Worm (Caenorhabditis elegans) whole organism, early embryonic: ENCODE data around the gene T06E4.21.

Source experiments
- ama-1 ChIP-seq: fragments of 150-350 bp; optimal IDR thresholded peaks from 2 replicates; lab custom pipeline; 2014
- ets-7 ChIP-seq: sonication (generic microtip); optimal IDR thresholded peaks from 2 replicates; lab custom pipeline; 2016; ENCODE audit warnings: missing genotype, missing genetic modification characterization, missing compliant biosample characterization
- pes-1 ChIP-seq: fragments of 200-800 bp; sonication (Bioruptor generic); IDR thresholded peaks from 2 replicates; pipeline ENCODE4 v1.3.6; 2022; ENCODE audit warnings: missing genetic modification reagents, missing genetic modification characterization, missing compliant biosample characterization
- scrt-1 ChIP-seq: fragments of 200-800 bp; sonication (Bioruptor generic); IDR thresholded peaks from 2 replicates; pipeline ENCODE4 v1.3.6; 2022; ENCODE audit warnings: missing genetic modification characterization, missing compliant biosample characterization
- sea-1 ChIP-seq: fragments of 200-800 bp; sonication (Bioruptor generic); conservative IDR thresholded peaks from 2 replicates; pipeline ENCODE4 v1.3.6; 2022; ENCODE audit warnings: missing genetic modification characterization, missing compliant biosample characterization
- tbx-37 ChIP-seq: fragments of 200-800 bp; sonication (Bioruptor generic); conservative IDR thresholded peaks from 2 replicates; pipeline ENCODE4 v1.3.6; 2022; ENCODE audit warnings: missing genetic modification reagents, missing genetic modification characterization, missing compliant biosample characterization
- tra-4 ChIP-seq: sonication (generic microtip); optimal IDR thresholded peaks from 2 replicates; lab custom pipeline; 2017; ENCODE audit warnings: missing genetic modification characterization, missing compliant biosample characterization

DNA sequence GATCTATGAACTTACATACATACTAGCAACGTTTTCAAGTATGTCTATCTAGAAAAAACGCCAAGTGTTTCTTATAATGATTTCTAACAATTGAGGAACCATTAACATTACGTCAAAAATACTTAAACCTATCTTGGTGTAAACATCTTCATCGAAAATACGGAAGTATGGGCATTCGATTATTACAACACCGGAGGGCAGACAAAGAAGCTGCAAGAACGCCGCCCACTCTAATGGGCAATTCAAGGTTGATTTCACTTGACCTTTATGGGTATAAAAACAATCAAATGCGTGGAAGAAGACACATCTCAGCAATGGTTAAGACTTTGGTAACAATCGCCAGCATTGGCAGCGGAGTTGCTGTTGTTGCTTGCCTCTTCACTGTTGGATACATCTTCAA, 21.8 kb upstream of the T06E4.21 start, which contains the start of gene col-146:
- no peak for TF ChIP-seq sea-1 (GFP tag; lab: Robert Waterston, UW)
- TF ChIP-seq ama-1 (lab: Kevin White, UChicago), result no peak
- no peak for TF ChIP-seq pes-1
- no peak for TF ChIP-seq scrt-1
- TF ChIP-seq tbx-37, result no peak
- no peak for TF ChIP-seq tra-4
- no peak for TF ChIP-seq ets-7
